Fruit fly (Drosophila melanogaster): Measurements from ENCODE around the gene CG13032.

Gene CG13032

DNA sequence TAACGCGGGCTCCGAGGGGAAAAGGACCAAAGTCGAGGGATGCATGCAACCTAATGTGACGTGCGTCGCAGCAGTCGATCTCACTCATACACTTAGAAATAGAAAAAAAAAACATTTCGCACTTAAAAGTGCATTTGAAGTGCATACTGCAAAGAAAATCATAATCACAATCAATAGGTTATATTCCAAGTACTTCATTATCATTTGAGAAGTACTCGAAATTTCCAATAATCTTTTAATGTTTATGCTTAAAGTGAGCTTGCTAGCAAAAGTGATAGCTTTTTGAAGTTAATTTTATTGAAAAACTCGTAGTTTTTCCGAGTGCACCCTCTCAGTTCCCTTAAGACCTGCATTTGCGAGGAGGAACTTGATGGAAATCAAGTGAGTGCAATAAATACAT is 39.2 kb upstream of the CG13032 start:
- 0 out of 3 replicates have a peak, but pooled peaks have one; percentile 13 for TF ChIP-seq CG6163 (GFP tag; IDR thresholded peaks at IDR 0.05)
- TF ChIP-seq CG32006 (GFP tag; optimal IDR thresholded peaks at IDR 0.05): no peak
- no peak for TF ChIP-seq vri (GFP tag; optimal IDR thresholded peaks at IDR 0.05)
- TF ChIP-seq CG6808 (GFP tag; optimal IDR thresholded peaks at IDR 0.05): no peak
- no peak for TF ChIP-seq net (GFP tag; optimal IDR thresholded peaks at IDR 0.05)
- TF ChIP-seq fkh (GFP tag; optimal IDR thresholded peaks at IDR 0.05): no peak
- peak; percentile 35 for TF ChIP-seq acj6 (GFP tag; optimal IDR thresholded peaks at IDR 0.05)
- TF ChIP-seq Eip93F (GFP tag; optimal IDR thresholded peaks at IDR 0.05): no peak
- no peak for TF ChIP-seq dsx (GFP tag; optimal IDR thresholded peaks at IDR 0.05; ENCODE audit: poor library complexity, severe bottlenecking)
- no peak for TF ChIP-seq fd85E (GFP tag; optimal IDR thresholded peaks at IDR 0.05)
- TF ChIP-seq CG9139 (GFP tag; optimal IDR thresholded peaks at IDR 0.05): no peak
- peak; percentile 31 for TF ChIP-seq achi (GFP tag; optimal IDR thresholded peaks at IDR 0.05)
- TF ChIP-seq CG6854 (GFP tag; optimal IDR thresholded peaks at IDR 0.05): no peak
- TF ChIP-seq Met (GFP tag; optimal IDR thresholded peaks at IDR 0.05): no peak
- peak; percentile 28 for TF ChIP-seq CG10631 (GFP tag; optimal IDR thresholded peaks at IDR 0.05)
- no peak for TF ChIP-seq CG16779 (tag; optimal IDR thresholded peaks at IDR 0.05)
- peak; percentile 45 for TF ChIP-seq Ets96B (tag; optimal IDR thresholded peaks at IDR 0.05)
- no peak for TF ChIP-seq salr (GFP tag; optimal IDR thresholded peaks at IDR 0.05)
- no peak for TF ChIP-seq Lpt (GFP tag; optimal IDR thresholded peaks at IDR 0.05)
- peak; percentile 29 for TF ChIP-seq CG6792 (GFP tag; optimal IDR thresholded peaks at IDR 0.05)
- TF ChIP-seq CG4318 (GFP tag; optimal IDR thresholded peaks at IDR 0.05): no peak
- TF ChIP-seq Sox14 (GFP tag; optimal IDR thresholded peaks at IDR 0.05): peak; percentile 0
- TF ChIP-seq CG8119 (GFP tag; IDR thresholded peaks at IDR 0.05): peak; percentile 23; the same call in 1 of the 3 replicates
- no peak for TF ChIP-seq CG3032 (tag; optimal IDR thresholded peaks at IDR 0.05)
- TF ChIP-seq esn (GFP tag; optimal IDR thresholded peaks at IDR 0.05): no peak
- no peak for TF ChIP-seq OdsH (GFP tag; optimal IDR thresholded peaks at IDR 0.05)
- TF ChIP-seq CG11294 (GFP tag; IDR thresholded peaks at IDR 0.05): no peak
- no peak for TF ChIP-seq CG15336 (GFP tag; IDR thresholded peaks at IDR 0.05)
- TF ChIP-seq topi (GFP tag; optimal IDR thresholded peaks at IDR 0.05): peak; percentile 34
- no peak for TF ChIP-seq fd59A (GFP tag; optimal IDR thresholded peaks at IDR 0.05)
- TF ChIP-seq CG6276 (GFP tag; optimal IDR thresholded peaks at IDR 0.05): no peak
- peak; percentile 16 for TF ChIP-seq spab (GFP tag; optimal IDR thresholded peaks at IDR 0.05)
- TF ChIP-seq CG11762 (GFP tag; optimal IDR thresholded peaks at IDR 0.05; ENCODE audit: insufficient read depth): peak; percentile 16
- TF ChIP-seq Ets21C (GFP tag; optimal IDR thresholded peaks at IDR 0.05): no peak
- TF ChIP-seq CG11902 (GFP tag; optimal IDR thresholded peaks at IDR 0.05): no peak
- TF ChIP-seq dac (GFP tag; optimal IDR thresholded peaks at IDR 0.05): no peak
- TF ChIP-seq Hr4 (GFP tag; optimal IDR thresholded peaks at IDR 0.05): no peak
- TF ChIP-seq CG10669 (GFP tag; optimal IDR thresholded peaks at IDR 0.05): peak; percentile 23
- TF ChIP-seq cyc (GFP tag; optimal IDR thresholded peaks at IDR 0.05): peak; percentile 21
- peak; percentile 8 for TF ChIP-seq lz (GFP tag; optimal IDR thresholded peaks at IDR 0.05)
- TF ChIP-seq CG34406 (GFP tag; optimal IDR thresholded peaks at IDR 0.05): no peak
- TF ChIP-seq Eip78C (GFP tag): peak; percentile 59
- TF ChIP-seq Hr38 (GFP tag; optimal IDR thresholded peaks at IDR 0.05): no peak
- TF ChIP-seq ss (GFP tag; optimal IDR thresholded peaks at IDR 0.05): no peak
- TF ChIP-seq Sox102F (GFP tag; optimal IDR thresholded peaks at IDR 0.05): no peak
- TF ChIP-seq svp (GFP tag): no peak
- no peak for TF ChIP-seq Gug (GFP tag; IDR thresholded peaks at IDR 0.05)
- TF ChIP-seq CG7368 (GFP tag; optimal IDR thresholded peaks at IDR 0.05): no peak
- TF ChIP-seq CG1621 (tag; optimal IDR thresholded peaks at IDR 0.05): no peak
- no peak for TF ChIP-seq pdm3 (GFP tag; optimal IDR thresholded peaks at IDR 0.05)
- TF ChIP-seq Smox (GFP tag; optimal IDR thresholded peaks at IDR 0.05): no peak
- TF ChIP-seq Blimp-1 (GFP tag; optimal IDR thresholded peaks at IDR 0.05): no peak
- no peak for TF ChIP-seq CG8632 (GFP tag; optimal IDR thresholded peaks at IDR 0.05)
